Comparison of ENCODE assay signal across 1 fruit fly cellular context in genomic region chr3R:18301569-18301968, dm6.
TF ChIP-seq lines count a peak whose summit lies in the region.

TSS of gene Polr1E (minus strand) at chr3R:18301728.

TF ChIP-seq in whole organism, embryonic, 481 proteins besides CTCF, POLR2A, EP300 and RAD21 (continued from another document and continues in another):
- TF ChIP-seq Atf3 (GFP tag; optimal IDR thresholded peaks at IDR 0.05; lab: Kevin White, UChicago) (no peak), CG14710 (tag; optimal IDR thresholded peaks at IDR 0.05; lab: Kevin White, UChicago) (peak; percentile 40), gfzf (GFP tag; optimal IDR thresholded peaks at IDR 0.05; lab: Kevin White, UChicago) (peak; percentile 38), p53 (GFP tag; optimal IDR thresholded peaks at IDR 0.05; lab: Kevin White, UChicago) (no peak), CG16813 (GFP tag; IDR thresholded peaks at IDR 0.05; lab: Robert Waterston, UW; ENCODE audit: partially characterized antibody) (peak; percentile 56; the same call in 2 of the 3 replicates), Kr (GFP tag; optimal IDR thresholded peaks at IDR 0.05; lab: Kevin White, UChicago) (no peak), luna (GFP tag; optimal IDR thresholded peaks at IDR 0.05; lab: Kevin White, UChicago) (no peak), inv (GFP tag; IDR thresholded peaks at IDR 0.05; lab: Robert Waterston, UW; ENCODE audit: partially characterized antibody) (peak; percentile 57), Dip3 (GFP tag; optimal IDR thresholded peaks at IDR 0.05; lab: Kevin White, UChicago) (no peak), CG17802 (tag; optimal IDR thresholded peaks at IDR 0.05; lab: Kevin White, UChicago) (no peak), sug (tag; optimal IDR thresholded peaks at IDR 0.05; lab: Kevin White, UChicago) (peak; percentile 43), Scr (GFP tag; IDR thresholded peaks at IDR 0.05; lab: Robert Waterston, UW; ENCODE audit: partially characterized antibody) (peak; percentile 64), CG13123 (GFP tag; optimal IDR thresholded peaks at IDR 0.05; lab: Kevin White, UChicago) (no peak), Myb (GFP tag; optimal IDR thresholded peaks at IDR 0.05; lab: Kevin White, UChicago) (peak; percentile 91), CG17612 (GFP tag; IDR thresholded peaks at IDR 0.05; lab: Robert Waterston, UW) (no peak), fd64A (GFP tag; optimal IDR thresholded peaks at IDR 0.05; lab: Kevin White, UChicago) (no peak), CG12769 (tag; optimal IDR thresholded peaks at IDR 0.05; lab: Kevin White, UChicago) (no peak), H15 (GFP tag; IDR thresholded peaks at IDR 0.05; lab: Robert Waterston, UW) (no peak), HmgZ (tag; optimal IDR thresholded peaks at IDR 0.05; lab: Kevin White, UChicago) (peak; percentile 41), CG17568 (GFP tag; optimal IDR thresholded peaks at IDR 0.05; lab: Kevin White, UChicago) (no peak), wor (GFP tag; IDR thresholded peaks at IDR 0.05; lab: Robert Waterston, UW) (no peak), gt (GFP tag; IDR thresholded peaks at IDR 0.05; lab: Robert Waterston, UW) (no peak), crp (GFP tag; optimal IDR thresholded peaks at IDR 0.05; lab: Kevin White, UChicago) (peak; percentile 66 to 96), CG6813 (GFP tag; optimal IDR thresholded peaks at IDR 0.05; lab: Kevin White, UChicago) (no peak), onecut (GFP tag; IDR thresholded peaks at IDR 0.05; lab: Robert Waterston, UW) (no peak; the same call in 1 of the 2 replicates), croc (GFP tag; conservative IDR thresholded peaks at IDR 0.05; lab: Robert Waterston, UW) (no peak), twi (tag; optimal IDR thresholded peaks at IDR 0.05; lab: Kevin White, UChicago) (peak; percentile 49), fu2 (GFP tag; optimal IDR thresholded peaks at IDR 0.05; lab: Kevin White, UChicago) (no peak), CG10267 (tag; optimal IDR thresholded peaks at IDR 0.05; lab: Kevin White, UChicago) (peak; percentile 44), ato (GFP tag; IDR thresholded peaks at IDR 0.05; lab: Robert Waterston, UW; ENCODE audit: partially characterized antibody) (peak; percentile 75), Bgb (GFP tag; IDR thresholded peaks at IDR 0.05; lab: Robert Waterston, UW; ENCODE audit: partially characterized antibody) (peak; percentile 80), CG7928 (GFP tag; optimal IDR thresholded peaks at IDR 0.05; lab: Kevin White, UChicago) (no peak), kah (GFP tag; optimal IDR thresholded peaks at IDR 0.05; lab: Kevin White, UChicago) (no peak), ken (GFP tag; IDR thresholded peaks at IDR 0.05; lab: Robert Waterston, UW) (no peak), stwl (tag; optimal IDR thresholded peaks at IDR 0.05; lab: Kevin White, UChicago) (peak; percentile 99), pho (GFP tag; optimal IDR thresholded peaks at IDR 0.05; lab: Kevin White, UChicago) (no peak), Nf-YC (tag; optimal IDR thresholded peaks at IDR 0.05; lab: Kevin White, UChicago) (peak; percentile 38), CG6654 (GFP tag; optimal IDR thresholded peaks at IDR 0.05; lab: Kevin White, UChicago) (no peak), Oaz (GFP tag; IDR thresholded peaks at IDR 0.05; lab: Robert Waterston, UW) (no peak), TFAM (GFP tag; optimal IDR thresholded peaks at IDR 0.05; lab: Kevin White, UChicago) (no peak), pros (GFP tag; optimal IDR thresholded peaks at IDR 0.05; lab: Kevin White, UChicago) (no peak), trem (tag; optimal IDR thresholded peaks at IDR 0.05; lab: Kevin White, UChicago) (peak; percentile 60), dimm (GFP tag; IDR thresholded peaks at IDR 0.05; lab: Robert Waterston, UW) (no peak), CG15601 (tag; optimal IDR thresholded peaks at IDR 0.05; lab: Kevin White, UChicago) (peak; percentile 0), ERR (GFP tag; optimal IDR thresholded peaks at IDR 0.05; lab: Kevin White, UChicago) (no peak), CG11456 (GFP tag; IDR thresholded peaks at IDR 0.05; lab: Robert Waterston, UW) (no peak), fd96Cb (tag; optimal IDR thresholded peaks at IDR 0.05; lab: Kevin White, UChicago) (no peak), sr (GFP tag; IDR thresholded peaks at IDR 0.05; lab: Robert Waterston, UW) (no peak), CG32532 (GFP tag; IDR thresholded peaks at IDR 0.05; lab: Robert Waterston, UW) (no peak), Ada2b (GFP tag; IDR thresholded peaks at IDR 0.05; lab: Robert Waterston, UW) (no peak), knrl (GFP tag; IDR thresholded peaks at IDR 0.05; lab: Robert Waterston, UW; ENCODE audit: partially characterized antibody) (peak; percentile 52; the same call in 2 of the 3 replicates), sim (GFP tag; IDR thresholded peaks at IDR 0.05; lab: Robert Waterston, UW) (no peak), crol (GFP tag; IDR thresholded peaks at IDR 0.05; lab: Robert Waterston, UW) (no peak), B-H1 (GFP tag; IDR thresholded peaks at IDR 0.05; lab: Robert Waterston, UW) (no peak), CG31441 (GFP tag; IDR thresholded peaks at IDR 0.05; lab: Robert Waterston, UW) (no peak), Dp (GFP tag; optimal IDR thresholded peaks at IDR 0.05; lab: Kevin White, UChicago) (peak; percentile 94), esg (GFP tag; conservative IDR thresholded peaks at IDR 0.05; lab: Robert Waterston, UW) (no peak), Dref (GFP tag; IDR thresholded peaks at IDR 0.05; lab: Robert Waterston, UW) (peak; percentile 99), CG10565 (GFP tag; optimal IDR thresholded peaks at IDR 0.05; lab: Kevin White, UChicago) (no peak), CG4360 (GFP tag; IDR thresholded peaks at IDR 0.05; lab: Robert Waterston, UW) (no peak), shn (GFP tag; optimal IDR thresholded peaks at IDR 0.05; lab: Kevin White, UChicago) (no peak), vnd (GFP tag; IDR thresholded peaks at IDR 0.05; lab: Robert Waterston, UW; ENCODE audit: partially characterized antibody) (peak; percentile 50; the same call in 2 of the 3 replicates), CG3726 (GFP tag; IDR thresholded peaks at IDR 0.05; lab: Robert Waterston, UW) (no peak), chif (GFP tag; optimal IDR thresholded peaks at IDR 0.05; lab: Kevin White, UChicago) (no peak), maf-S (GFP tag; optimal IDR thresholded peaks at IDR 0.05; lab: Kevin White, UChicago) (no peak), Oli (tag; optimal IDR thresholded peaks at IDR 0.05; lab: Kevin White, UChicago) (no peak), CG1603 (tag; optimal IDR thresholded peaks at IDR 0.05; lab: Kevin White, UChicago) (peak; percentile 73), grau (tag; optimal IDR thresholded peaks at IDR 0.05; lab: Kevin White, UChicago) (no peak), Poxn (GFP tag; IDR thresholded peaks at IDR 0.05; lab: Robert Waterston, UW) (no peak), Sry-β (GFP tag; optimal IDR thresholded peaks at IDR 0.05; lab: Kevin White, UChicago) (no peak), BEAF-32 (GFP tag; optimal IDR thresholded peaks at IDR 0.05; lab: Kevin White, UChicago) (peak; percentile 60), vfl (GFP tag; optimal IDR thresholded peaks at IDR 0.05; lab: Kevin White, UChicago) (no peak), CG3163 (GFP tag; optimal IDR thresholded peaks at IDR 0.05; lab: Kevin White, UChicago) (no peak), CG34224 (GFP tag; IDR thresholded peaks at IDR 0.05; lab: Robert Waterston, UW; ENCODE audit: partially characterized antibody) (peak; percentile 56; the same call in 2 of the 3 replicates), Tbp (GFP tag; optimal IDR thresholded peaks at IDR 0.05; lab: Kevin White, UChicago) (no peak), bigmax (GFP tag; optimal IDR thresholded peaks at IDR 0.05; lab: Kevin White, UChicago) (no peak), CG13775 (GFP tag; optimal IDR thresholded peaks at IDR 0.05; lab: Kevin White, UChicago) (no peak), phol (tag; optimal IDR thresholded peaks at IDR 0.05; lab: Kevin White, UChicago) (peak; percentile 26), B-H2 (GFP tag; optimal IDR thresholded peaks at IDR 0.05; lab: Kevin White, UChicago) (peak; percentile 45), CG7786 (GFP tag; optimal IDR thresholded peaks at IDR 0.05; lab: Kevin White, UChicago) (no peak), crc (GFP tag; optimal IDR thresholded peaks at IDR 0.05; lab: Kevin White, UChicago) (no peak), BtbVII (GFP tag; optimal IDR thresholded peaks at IDR 0.05; lab: Kevin White, UChicago) (no peak), fru (optimal IDR thresholded peaks at IDR 0.05; lab: Kevin White, UChicago) (no peak), CG12104 (GFP tag; optimal IDR thresholded peaks at IDR 0.05; lab: Kevin White, UChicago) (no peak), CG12659 (GFP tag; optimal IDR thresholded peaks at IDR 0.05; lab: Kevin White, UChicago) (peak; percentile 64), trh (GFP tag; optimal IDR thresholded peaks at IDR 0.05; lab: Kevin White, UChicago) (no peak), corto (GFP tag; optimal IDR thresholded peaks at IDR 0.05; lab: Kevin White, UChicago) (no peak), CG8359 (GFP tag; optimal IDR thresholded peaks at IDR 0.05; lab: Kevin White, UChicago; ENCODE audit: borderline replicate concordance) (no peak), CG17912 (GFP tag; optimal IDR thresholded peaks at IDR 0.05; lab: Kevin White, UChicago) (no peak), Hsf (GFP tag; optimal IDR thresholded peaks at IDR 0.05; lab: Kevin White, UChicago) (no peak), HmgD (GFP tag; optimal IDR thresholded peaks at IDR 0.05; lab: Kevin White, UChicago) (peak; percentile 36), CG4854 (GFP tag; optimal IDR thresholded peaks at IDR 0.05; lab: Kevin White, UChicago) (no peak), Side (GFP tag; optimal IDR thresholded peaks at IDR 0.05; lab: Kevin White, UChicago) (no peak), CG1832 (GFP tag; optimal IDR thresholded peaks at IDR 0.05; lab: Kevin White, UChicago) (no peak), CG9797 (GFP tag; optimal IDR thresholded peaks at IDR 0.05; lab: Kevin White, UChicago) (no peak), Blimp-1 (GFP tag; optimal IDR thresholded peaks at IDR 0.05; lab: Kevin White, UChicago) (no peak), CG18476 (GFP tag; optimal IDR thresholded peaks at IDR 0.05; lab: Kevin White, UChicago) (no peak), cg (GFP tag; optimal IDR thresholded peaks at IDR 0.05; lab: Kevin White, UChicago) (no peak), CG43689 (GFP tag; IDR thresholded peaks at IDR 0.05; lab: Robert Waterston, UW) (no peak), nmo (GFP tag; optimal IDR thresholded peaks at IDR 0.05; lab: Kevin White, UChicago) (peak; percentile 39), CG7357 (GFP tag; IDR thresholded peaks at IDR 0.05; lab: Robert Waterston, UW) (no peak), Nf-YB (GFP tag; optimal IDR thresholded peaks at IDR 0.05; lab: Kevin White, UChicago) (no peak), gem (tag; optimal IDR thresholded peaks at IDR 0.05; lab: Kevin White, UChicago) (no peak), insv (GFP tag; optimal IDR thresholded peaks at IDR 0.05; lab: Kevin White, UChicago) (no peak), Mes4 (GFP tag; optimal IDR thresholded peaks at IDR 0.05; lab: Kevin White, UChicago) (no peak), jing (GFP tag; optimal IDR thresholded peaks at IDR 0.05; lab: Kevin White, UChicago) (no peak), CG1233 (GFP tag; optimal IDR thresholded peaks at IDR 0.05; lab: Kevin White, UChicago) (no peak), dan (GFP tag; IDR thresholded peaks at IDR 0.05; lab: Robert Waterston, UW) (no peak), nerfin-2 (GFP tag; IDR thresholded peaks at IDR 0.05; lab: Robert Waterston, UW; ENCODE audit: partially characterized antibody) (peak; percentile 44; the same call in 1 of the 2 replicates), CG2199 (GFP tag; IDR thresholded peaks at IDR 0.05; lab: Robert Waterston, UW) (peak; percentile 63; the same call in 1 of the 3 replicates), CG9817 (tag; optimal IDR thresholded peaks at IDR 0.05; lab: Kevin White, UChicago) (no peak), Sox100B (GFP tag; optimal IDR thresholded peaks at IDR 0.05; lab: Kevin White, UChicago) (no peak), CG13624 (GFP tag; optimal IDR thresholded peaks at IDR 0.05; lab: Kevin White, UChicago) (peak; percentile 13), Max (GFP tag; optimal IDR thresholded peaks at IDR 0.05; lab: Kevin White, UChicago) (peak; percentile 91), YL-1 (GFP tag; optimal IDR thresholded peaks at IDR 0.05; lab: Kevin White, UChicago) (peak; percentile 83), emc (GFP tag; optimal IDR thresholded peaks at IDR 0.05; lab: Kevin White, UChicago) (no peak), fd3F (GFP tag; optimal IDR thresholded peaks at IDR 0.05; lab: Kevin White, UChicago) (no peak), ap (GFP tag; IDR thresholded peaks at IDR 0.05; lab: Robert Waterston, UW) (no peak), CG18599 (GFP tag; optimal IDR thresholded peaks at IDR 0.05; lab: Kevin White, UChicago) (no peak), unpg (GFP tag; optimal IDR thresholded peaks at IDR 0.05; lab: Kevin White, UChicago) (no peak), pan (optimal IDR thresholded peaks at IDR 0.05; lab: Kevin White, UChicago) (no peak), pan (GFP tag; optimal IDR thresholded peaks at IDR 0.05 in 1 of 2, IDR thresholded peaks at IDR 0.05 in 1 of 2) (no peak), Trl (optimal IDR thresholded peaks at IDR 0.05; lab: Kevin White, UChicago) (no peak), Trl (GFP tag; optimal IDR thresholded peaks at IDR 0.05; lab: Kevin White, UChicago) (no peak), CG15514 (GFP tag; optimal IDR thresholded peaks at IDR 0.05; lab: Kevin White, UChicago) (peak; percentile 43), CG11085 (GFP tag; IDR thresholded peaks at IDR 0.05; lab: Robert Waterston, UW) (no peak), CG17359 (tag; optimal IDR thresholded peaks at IDR 0.05; lab: Kevin White, UChicago) (no peak), CG34376 (GFP tag; optimal IDR thresholded peaks at IDR 0.05; lab: Kevin White, UChicago) (no peak), disco-r (GFP tag; optimal IDR thresholded peaks at IDR 0.05; lab: Kevin White, UChicago) (no peak), NC2β (GFP tag; optimal IDR thresholded peaks at IDR 0.05; lab: Kevin White, UChicago) (no peak), gcm (GFP tag; optimal IDR thresholded peaks at IDR 0.05; lab: Kevin White, UChicago) (no peak), CG6254 (GFP tag; optimal IDR thresholded peaks at IDR 0.05; lab: Kevin White, UChicago) (no peak), dm (GFP tag; optimal IDR thresholded peaks at IDR 0.05; lab: Kevin White, UChicago) (peak; percentile 99), CG2678 (tag; optimal IDR thresholded peaks at IDR 0.05; lab: Kevin White, UChicago) (no peak), CG31365 (tag; optimal IDR thresholded peaks at IDR 0.05; lab: Kevin White, UChicago) (no peak), hb (GFP tag; IDR thresholded peaks at IDR 0.05; lab: Robert Waterston, UW; ENCODE audit: partially characterized antibody) (no peak), Hr78 (GFP tag; optimal IDR thresholded peaks at IDR 0.05; lab: Kevin White, UChicago) (no peak)
